Worm (Caenorhabditis elegans) whole organism, L3 larva: Measurements from ENCODE around the gene mnm-2.

Experiments
- R02D3.7 ChIP-seq: fragments of 150-350 bp; optimal IDR thresholded peaks from 2 replicates; lab custom pipeline; 2014; ENCODE audit warnings: missing biosample characterization, missing genetic modification characterization
- ZK546.5 ChIP-seq: sonication (generic microtip); optimal IDR thresholded peaks from 2 replicates; lab custom pipeline; 2017; ENCODE audit warnings: missing biosample characterization, missing genetic modification characterization
- ama-1 ChIP-seq: fragments of 150-350 bp; optimal IDR thresholded peaks from 2 replicates; lab custom pipeline; 2018
- ceh-16 ChIP-seq: sonication (generic microtip); optimal IDR thresholded peaks from 2 replicates; lab custom pipeline; 2017; ENCODE audit warnings: missing biosample characterization, missing genetic modification characterization
- ceh-28 ChIP-seq: fragments of 150-350 bp; optimal IDR thresholded peaks from 2 replicates; lab custom pipeline; 2014; ENCODE audit warnings: missing biosample characterization, missing genetic modification reagents, missing genetic modification characterization
- ceh-82 ChIP-seq: fragments of 150-350 bp; optimal IDR thresholded peaks from 2 replicates; lab custom pipeline; 2014; ENCODE audit warnings: missing biosample characterization, missing genetic modification characterization
- ceh-9 ChIP-seq: sonication (generic microtip); optimal IDR thresholded peaks from 2 replicates; lab custom pipeline; 2018; ENCODE audit warnings: missing biosample characterization, missing genetic modification characterization
- egl-27 ChIP-seq: sonication (generic microtip); optimal IDR thresholded peaks from 4 replicates; lab custom pipeline; 2017; ENCODE audit warnings: missing biosample characterization, missing genetic modification reagents, missing genetic modification characterization
- elt-2 ChIP-seq: sonication (generic microtip); optimal IDR thresholded peaks from 2 replicates; lab custom pipeline; 2016; ENCODE audit warnings: missing genetic modification reagents, mild to moderate bottlenecking, missing genetic modification characterization, missing compliant biosample characterization
- fkh-10 ChIP-seq: sonication (generic microtip); optimal IDR thresholded peaks from 2 replicates; lab custom pipeline; 2017; ENCODE audit warnings: missing biosample characterization, missing genetic modification reagents, missing genetic modification characterization
- fkh-2 ChIP-seq: fragments of 150-350 bp; optimal IDR thresholded peaks from 2 replicates; lab custom pipeline; 2014; ENCODE audit warnings: missing biosample characterization, missing genetic modification reagents, missing genetic modification characterization
- fos-1 ChIP-seq: fragments of 150-350 bp; optimal IDR thresholded peaks from 2 replicates; lab custom pipeline; 2014; ENCODE audit warnings: missing biosample characterization, missing genetic modification characterization
- hmg-11 ChIP-seq: sonication (generic microtip); optimal IDR thresholded peaks from 2 replicates; lab custom pipeline; 2016; ENCODE audit warnings: missing genetic modification characterization, missing compliant biosample characterization
- jun-1 ChIP-seq: fragments of 150-350 bp; optimal IDR thresholded peaks from 2 replicates; lab custom pipeline; 2014; ENCODE audit warnings: missing biosample characterization, missing genetic modification reagents, missing genetic modification characterization
- lin-15B ChIP-seq: fragments of 150-350 bp; optimal IDR thresholded peaks from 2 replicates; lab custom pipeline; 2014; ENCODE audit warnings: missing biosample characterization, missing genetic modification characterization
- lin-39 ChIP-seq: fragments of 150-350 bp; optimal IDR thresholded peaks from 2 replicates; lab custom pipeline; 2018; ENCODE audit warnings: missing biosample characterization, missing genetic modification reagents, missing genetic modification characterization
- lsy-12 ChIP-seq: sonication (generic microtip); optimal IDR thresholded peaks from 2 replicates; lab custom pipeline; 2016; ENCODE audit warnings: mild to moderate bottlenecking, missing genetic modification characterization, missing compliant biosample characterization
- mml-1 ChIP-seq: fragments of 150-350 bp; sonication (generic microtip); optimal IDR thresholded peaks from 3 replicates; lab custom pipeline; 2014; ENCODE audit warnings: missing biosample characterization, missing genetic modification characterization
- nfya-1 ChIP-seq: sonication (generic microtip); optimal IDR thresholded peaks from 2 replicates; lab custom pipeline; 2017; ENCODE audit warnings: missing genetic modification characterization, mild to moderate bottlenecking, missing compliant biosample characterization, antibody characterized with exemption, moderate library complexity; ENCODE audit not compliant: insufficient read depth
- nhr-11 ChIP-seq: fragments of 150-350 bp; optimal IDR thresholded peaks from 2 replicates; lab custom pipeline; 2014; ENCODE audit warnings: missing biosample characterization, missing genetic modification characterization
- nhr-23 ChIP-seq: fragments of 150-350 bp; optimal IDR thresholded peaks from 2 replicates; lab custom pipeline; 2014; ENCODE audit warnings: missing biosample characterization, missing genetic modification reagents, missing genetic modification characterization
- nhr-237 ChIP-seq: fragments of 150-350 bp; optimal IDR thresholded peaks from 2 replicates; lab custom pipeline; 2014; ENCODE audit warnings: missing biosample characterization, missing genetic modification characterization
- nhr-25 ChIP-seq: sonication (generic microtip); optimal IDR thresholded peaks from 2 replicates; lab custom pipeline; 2017; ENCODE audit warnings: missing biosample characterization, missing genetic modification characterization
- nhr-28 ChIP-seq: fragments of 150-350 bp; optimal IDR thresholded peaks from 2 replicates; lab custom pipeline; 2014; ENCODE audit warnings: missing biosample characterization, missing genetic modification characterization
- nhr-67 ChIP-seq: fragments of 150-350 bp; optimal IDR thresholded peaks from 2 replicates; lab custom pipeline; 2014; ENCODE audit warnings: missing biosample characterization, missing genetic modification characterization
- pha-4 ChIP-seq: fragments of 150-350 bp; optimal IDR thresholded peaks from 2 replicates; lab custom pipeline; 2014; ENCODE audit warnings: missing biosample characterization, missing genetic modification reagents, missing genetic modification characterization
- pqm-1 ChIP-seq: fragments of 150-350 bp; optimal IDR thresholded peaks from 2 replicates; lab custom pipeline; 2017; ENCODE audit warnings: missing biosample characterization, missing genetic modification characterization, inconsistent platforms
- sea-2 ChIP-seq: fragments of 150-350 bp; sonication (generic microtip); optimal IDR thresholded peaks from 4 replicates; lab custom pipeline; 2014; ENCODE audit warnings: missing biosample characterization, missing genetic modification reagents, missing genetic modification characterization
- skn-1 ChIP-seq: fragments of 150-350 bp; optimal IDR thresholded peaks from 2 replicates; lab custom pipeline; 2014; ENCODE audit warnings: missing biosample characterization, missing genetic modification characterization
- snpc-4 ChIP-seq: fragments of 150-350 bp; optimal IDR thresholded peaks from 2 replicates; lab custom pipeline; 2014; ENCODE audit warnings: missing biosample characterization, missing genetic modification characterization
- tbx-2 ChIP-seq: sonication (generic microtip); optimal IDR thresholded peaks from 2 replicates; lab custom pipeline; 2016; ENCODE audit warnings: mild to moderate bottlenecking, missing genetic modification characterization, missing compliant biosample characterization
- unc-39 ChIP-seq: sonication (generic microtip); optimal IDR thresholded peaks from 4 replicates; lab custom pipeline; 2017; ENCODE audit warnings: missing biosample characterization, missing genetic modification characterization
- zag-1 ChIP-seq: fragments of 150-350 bp; optimal IDR thresholded peaks from 2 replicates; lab custom pipeline; 2014; ENCODE audit warnings: missing biosample characterization, missing genetic modification characterization
- ztf-11 ChIP-seq: fragments of 150-350 bp; optimal IDR thresholded peaks from 2 replicates; lab custom pipeline; 2014; ENCODE audit warnings: missing biosample characterization, missing genetic modification characterization
- ztf-4 ChIP-seq: fragments of 150-350 bp; optimal IDR thresholded peaks from 2 replicates; lab custom pipeline; 2014; ENCODE audit warnings: missing biosample characterization, missing genetic modification characterization

Gene mnm-2

ce11 chrX:7407749-7408148 is 17.0 kb downstream of the mnm-2 start:
- TF ChIP-seq nhr-28 (tag; lab: Kevin White, UChicago): no peak
- TF ChIP-seq ceh-9: no peak
- TF ChIP-seq ceh-16: no peak
- TF ChIP-seq ama-1 (lab: Kevin White, UChicago): no peak
- TF ChIP-seq ceh-82 (tag; lab: Kevin White, UChicago): no peak
- TF ChIP-seq tbx-2 (tag; lab: Kevin White, UChicago): no peak
- TF ChIP-seq snpc-4 (tag; lab: Kevin White, UChicago): no peak
- no peak for TF ChIP-seq mml-1 (tag; lab: Kevin White, UChicago)
- no peak for TF ChIP-seq lsy-12 (tag; lab: Kevin White, UChicago)
- TF ChIP-seq jun-1 (tag; lab: Kevin White, UChicago): no peak
- TF ChIP-seq nhr-25: no peak
- no peak for TF ChIP-seq nhr-23 (tag; lab: Kevin White, UChicago)
- TF ChIP-seq, all 47 proteins: peak for 0

ce11 chrX:7405393-7405792 is 19.3 kb downstream of the mnm-2 start, which contains the start of gene C10A4.3:
Gene C10A4.3 (plus strand): TSS chrX:7405693.
- TF ChIP-seq tbx-2 (tag; lab: Kevin White, UChicago) (no peak), ceh-9 (no peak), ztf-11 (no peak), unc-39 (no peak), nhr-23 (tag; lab: Kevin White, UChicago) (no peak), nhr-25 (no peak), ZK546.5 (tag; lab: Kevin White, UChicago) (no peak), ceh-16 (no peak), snpc-4 (tag; lab: Kevin White, UChicago) (no peak), skn-1 (tag; lab: Kevin White, UChicago) (no peak), fos-1 (tag; lab: Kevin White, UChicago) (no peak), lin-39 (tag; lab: Kevin White, UChicago) (no peak), fkh-10 (GFP tag; lab: Kevin White, UChicago) (no peak), zag-1 (tag; lab: Kevin White, UChicago) (no peak)
- TF ChIP-seq, all 47 proteins: peak for 0

DNA sequence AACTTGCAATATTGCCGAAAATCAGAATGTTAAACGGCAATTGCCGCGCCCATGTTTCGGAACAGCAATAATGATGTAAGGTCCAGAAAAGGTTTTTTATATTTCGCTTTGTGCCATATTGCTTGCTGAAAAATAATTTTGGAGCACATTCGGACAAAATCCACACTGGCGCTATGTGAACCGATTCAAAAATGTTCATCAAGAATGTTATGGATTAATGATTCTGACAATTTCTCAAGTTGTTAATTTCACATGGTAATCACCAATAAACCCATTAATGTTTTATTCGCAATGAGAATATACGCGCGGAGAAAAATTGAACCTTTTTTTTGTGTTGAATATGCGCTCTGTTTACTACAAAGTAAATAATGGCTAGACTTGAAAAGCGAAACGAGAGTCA is 20.2 kb downstream of the mnm-2 start:
- TF ChIP-seq ceh-9 (no peak), nfya-1 (no peak), hmg-11 (tag; lab: Kevin White, UChicago) (no peak), nhr-67 (no peak), fkh-2 (tag; lab: Kevin White, UChicago) (no peak), elt-2 (tag; lab: Kevin White, UChicago) (no peak), sea-2 (GFP tag; lab: Kevin White, UChicago) (no peak), snpc-4 (tag; lab: Kevin White, UChicago) (no peak), nhr-25 (no peak), jun-1 (tag; lab: Kevin White, UChicago) (no peak), lsy-12 (tag; lab: Kevin White, UChicago) (no peak), nhr-237 (tag; lab: Kevin White, UChicago) (no peak), skn-1 (tag; lab: Kevin White, UChicago) (no peak), egl-27 (tag; lab: Kevin White, UChicago) (no peak), R02D3.7 (tag; lab: Kevin White, UChicago) (no peak), fos-1 (tag; lab: Kevin White, UChicago) (no peak), ztf-4 (tag; lab: Kevin White, UChicago) (no peak), ceh-28 (tag; lab: Kevin White, UChicago) (no peak), pqm-1 (no peak)

- TF ChIP-seq fos-1 (tag; lab: Kevin White, UChicago): no peak
- TF ChIP-seq lin-15B (tag; lab: Kevin White, UChicago): no peak
Measured at ce11 chrX:7400788-7401187, 23.9 kb downstream of the mnm-2 start, which contains the start of gene C10A4.4. Gene C10A4.4 (plus strand): TSS chrX:7401088.

- TF ChIP-seq skn-1 (tag; lab: Kevin White, UChicago): no peak
- no peak for TF ChIP-seq ceh-28 (tag; lab: Kevin White, UChicago)
- TF ChIP-seq ama-1 (lab: Kevin White, UChicago): no peak
Measured at ce11 chrX:7398584-7398983, 26.1 kb downstream of the mnm-2 start, which contains the start of gene C10A4.10. Gene C10A4.10 (plus strand): TSS chrX:7398884.

- TF ChIP-seq pha-4 (tag; lab: Kevin White, UChicago) (no peak), ZK546.5 (tag; lab: Kevin White, UChicago) (no peak), ceh-82 (tag; lab: Kevin White, UChicago) (no peak), nhr-11 (tag; lab: Kevin White, UChicago) (no peak)
Measured at ce11 chrX:7397935-7398334, 26.8 kb downstream of the mnm-2 start, which contains the start of gene C10A4.13. Gene C10A4.13 (minus strand): TSS chrX:7398035.
